Worm (Caenorhabditis elegans): ENCODE measurements around the gene ZK218.3.

DNA sequence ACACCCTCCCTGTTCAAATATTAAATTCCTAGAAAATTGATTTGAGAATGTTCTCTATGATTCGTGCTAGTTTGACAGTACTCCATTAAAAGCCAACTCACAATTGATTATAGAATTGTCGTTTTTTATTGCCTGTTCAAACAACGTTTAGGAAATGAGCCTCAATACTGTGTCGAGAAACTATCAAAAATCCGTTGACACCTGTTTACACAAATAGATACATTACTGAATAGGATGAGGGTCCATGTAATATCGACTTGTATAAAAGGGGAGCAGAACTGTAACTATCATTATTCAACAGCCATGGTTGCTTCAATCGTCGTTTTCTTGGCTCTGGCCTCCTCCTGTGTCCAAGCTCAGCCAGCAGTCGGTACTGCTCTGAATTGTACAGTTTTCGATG lies 2.3 kb upstream of the ZK218.3 start, which contains the start of gene ZK218.5:
- no peak for TF ChIP-seq ceh-82 (tag; optimal IDR thresholded peaks at IDR 0.05)
- no peak for TF ChIP-seq nhr-237 (tag; optimal IDR thresholded peaks at IDR 0.05)
- TF ChIP-seq lin-11 (tag; optimal IDR thresholded peaks at IDR 0.05) = no peak
- no peak for TF ChIP-seq nhr-23 (tag; optimal IDR thresholded peaks at IDR 0.05)
- TF ChIP-seq R02D3.7 (tag; optimal IDR thresholded peaks at IDR 0.05) = no peak
- no peak for TF ChIP-seq lsy-2 (tag; optimal IDR thresholded peaks at IDR 0.05)
- TF ChIP-seq unc-62 (GFP tag; optimal IDR thresholded peaks at IDR 0.05) = no peak
- TF ChIP-seq aly-2 (tag; optimal IDR thresholded peaks at IDR 0.05) = no peak
- no peak for TF ChIP-seq lin-39 (tag; optimal IDR thresholded peaks at IDR 0.05)
- no peak for TF ChIP-seq snpc-4 (tag; optimal IDR thresholded peaks at IDR 0.05)
- no peak for TF ChIP-seq fos-1 (tag; optimal IDR thresholded peaks at IDR 0.05)
- TF ChIP-seq elt-3 (tag; optimal IDR thresholded peaks at IDR 0.05) = no peak
- TF ChIP-seq dmd-4 (tag; optimal IDR thresholded peaks at IDR 0.05) = no peak
- no peak for TF ChIP-seq egl-27 (tag; optimal IDR thresholded peaks at IDR 0.05)

Measured in whole organism, L2 larva.